Fruit fly (Drosophila melanogaster) whole organism, embryonic: ENCODE data around the gene CG6106.

Experiments used
- Ada2b ChIP-seq: fragments of 200-800 bp; sonication (Bioruptor generic); IDR thresholded peaks from 2 replicates; pipeline ENCODE4 v1.3.6; 2022; ENCODE audit warnings: missing biosample characterization, missing genetic modification characterization
- Awh ChIP-seq: fragments of 200-800 bp; sonication (Bioruptor generic); IDR thresholded peaks from 2 replicates; pipeline ENCODE4, ENCODE4 v1.3.6; 2022; ENCODE audit warnings: missing biosample characterization, missing genetic modification characterization
- CG10209 ChIP-seq: fragments of 200-800 bp; sonication (Bioruptor generic); optimal IDR thresholded peaks from 3 replicates; lab custom pipeline; 2017; ENCODE audit warnings: missing biosample characterization, mild to moderate bottlenecking, missing genetic modification characterization, missing genetic modification reagents
- CG10431 ChIP-seq: fragments of 200-800 bp; sonication (Bioruptor generic); optimal IDR thresholded peaks from 3 replicates; lab custom pipeline; 2018; ENCODE audit warnings: missing biosample characterization, mild to moderate bottlenecking, missing genetic modification characterization
- CG12155 ChIP-seq: fragments of 200-800 bp; sonication (Bioruptor generic); optimal IDR thresholded peaks from 3 replicates; lab custom pipeline; 2016; ENCODE audit warnings: missing biosample characterization, missing genetic modification characterization
- CG13624 ChIP-seq: fragments of 200-800 bp; sonication (Bioruptor generic); optimal IDR thresholded peaks from 2 replicates; lab custom pipeline; 2016; ENCODE audit warnings: missing biosample characterization, missing genetic modification characterization
- CG15479 ChIP-seq: fragments of 200-800 bp; sonication (Bioruptor generic); optimal IDR thresholded peaks from 3 replicates; lab custom pipeline; 2019; ENCODE audit warnings: missing biosample characterization, mild to moderate bottlenecking, missing genetic modification characterization, moderate library complexity
- CG1602 ChIP-seq: fragments of 200-800 bp; sonication (Bioruptor generic); optimal IDR thresholded peaks from 3 replicates; lab custom pipeline; 2016; ENCODE audit warnings: missing biosample characterization, missing genetic modification characterization
- CG16779 ChIP-seq: fragments of 200-800 bp; sonication (Bioruptor generic); IDR thresholded peaks from 2 replicates; pipeline ENCODE4 v1.3.6; 2022; ENCODE audit warnings: missing biosample characterization, missing genetic modification characterization
- CG16815 ChIP-seq: fragments of 200-800 bp; sonication (Bioruptor generic); optimal IDR thresholded peaks from 3 replicates; lab custom pipeline; 2017; ENCODE audit warnings: missing biosample characterization, mild to moderate bottlenecking, missing genetic modification characterization
- CG17359 ChIP-seq: fragments of 200-800 bp; sonication (Bioruptor generic); optimal IDR thresholded peaks from 3 replicates; lab custom pipeline; 2018; ENCODE audit warnings: missing biosample characterization, mild to moderate bottlenecking, missing genetic modification characterization, moderate library complexity
- CG1792 ChIP-seq: fragments of 200-800 bp; sonication (Bioruptor generic); optimal IDR thresholded peaks from 2 replicates; lab custom pipeline; 2016; ENCODE audit warnings: missing biosample characterization, missing genetic modification characterization
- CG18011 ChIP-seq: fragments of 200-800 bp; sonication (Bioruptor generic); optimal IDR thresholded peaks from 2 replicates; lab custom pipeline; 2017; ENCODE audit warnings: missing biosample characterization, missing genetic modification characterization, mild to moderate bottlenecking, moderate library complexity, missing genotype
- CG30431 ChIP-seq: fragments of 200-800 bp; sonication (Bioruptor generic); optimal IDR thresholded peaks from 2 replicates; lab custom pipeline; 2017; ENCODE audit warnings: missing biosample characterization, missing genetic modification characterization
- CG31388 ChIP-seq: fragments of 200-800 bp; sonication (Bioruptor generic); optimal IDR thresholded peaks from 2 replicates; lab custom pipeline; 2016; ENCODE audit warnings: missing biosample characterization, missing genetic modification characterization
- CG3163 ChIP-seq: fragments of 200-800 bp; sonication (Bioruptor generic); optimal IDR thresholded peaks from 3 replicates; lab custom pipeline; 2016; ENCODE audit warnings: missing biosample characterization, missing genetic modification characterization
- CG32532 ChIP-seq: fragments of 200-800 bp; sonication (Bioruptor generic); IDR thresholded peaks from 2 replicates; pipeline ENCODE4 v1.3.6; 2022; ENCODE audit warnings: missing biosample characterization, missing genetic modification characterization
- CG3407 ChIP-seq: fragments of 200-800 bp; sonication (Bioruptor generic); optimal IDR thresholded peaks from 2 replicates; lab custom pipeline; 2018; ENCODE audit warnings: missing biosample characterization, mild to moderate bottlenecking, missing genetic modification characterization
- CG34224 ChIP-seq: fragments of 200-800 bp; sonication (Bioruptor generic); IDR thresholded peaks from 3 replicates; pipeline ENCODE4 v1.3.6; 2022; ENCODE audit warnings: missing biosample characterization, missing genetic modification characterization; ENCODE audit not compliant: partially characterized antibody
- CG4707 ChIP-seq: fragments of 200-800 bp; sonication (Bioruptor generic); optimal IDR thresholded peaks from 2 replicates; lab custom pipeline; 2018; ENCODE audit warnings: missing biosample characterization, mild to moderate bottlenecking, missing genetic modification characterization, moderate library complexity
- CG6791 ChIP-seq: fragments of 200-800 bp; sonication (Bioruptor generic); IDR thresholded peaks from 3 replicates; pipeline ENCODE4 v1.3.6; 2022; ENCODE audit warnings: missing biosample characterization, missing genetic modification characterization; ENCODE audit not compliant: partially characterized antibody
- CG8281 ChIP-seq: fragments of 200-800 bp; sonication (Bioruptor generic); optimal IDR thresholded peaks from 2 replicates; lab custom pipeline; 2018; ENCODE audit warnings: missing biosample characterization, mild to moderate bottlenecking, missing genetic modification characterization, moderate library complexity
- CG9797 ChIP-seq: fragments of 200-800 bp; sonication (Bioruptor generic); optimal IDR thresholded peaks from 3 replicates; lab custom pipeline; 2018; ENCODE audit warnings: missing biosample characterization, mild to moderate bottlenecking, missing genetic modification characterization
- CG9817 ChIP-seq: fragments of 200-800 bp; sonication (Bioruptor generic); optimal IDR thresholded peaks from 2 replicates; lab custom pipeline; 2018; ENCODE audit warnings: missing biosample characterization, mild to moderate bottlenecking, missing genetic modification characterization, moderate library complexity
- CoRest ChIP-seq: fragments of 200-800 bp; sonication (Bioruptor generic); optimal IDR thresholded peaks from 3 replicates; lab custom pipeline; 2018; ENCODE audit warnings: missing biosample characterization, mild to moderate bottlenecking, missing genetic modification characterization, moderate library complexity
- Ets65A ChIP-seq: fragments of 200-800 bp; sonication (Bioruptor generic); peaks from one replicate; lab custom pipeline; 2016; ENCODE audit warnings: missing biosample characterization, missing genetic modification characterization
- Gsc ChIP-seq: fragments of 200-800 bp; sonication (Bioruptor generic); IDR thresholded peaks from 2 replicates; pipeline ENCODE4 v1.3.6; 2022; ENCODE audit warnings: missing biosample characterization, missing genetic modification characterization
- HLH4C ChIP-seq: fragments of 200-800 bp; sonication (Bioruptor generic); IDR thresholded peaks from 3 replicates; pipeline ENCODE4 v1.3.6; 2022; ENCODE audit warnings: missing biosample characterization, missing genetic modification characterization; ENCODE audit not compliant: partially characterized antibody
- MTF-1 ChIP-seq: fragments of 200-800 bp; sonication (Bioruptor generic); optimal IDR thresholded peaks from 2 replicates; lab custom pipeline; 2018; ENCODE audit warnings: missing biosample characterization, mild to moderate bottlenecking, missing genetic modification characterization, borderline replicate concordance
- Myb ChIP-seq: fragments of 200-800 bp; sonication (Bioruptor generic); optimal IDR thresholded peaks from 2 replicates; lab custom pipeline; 2016; ENCODE audit warnings: missing biosample characterization, missing genetic modification characterization
- NK7.1 ChIP-seq: fragments of 200-800 bp; sonication (Bioruptor generic); optimal IDR thresholded peaks from 3 replicates; lab custom pipeline; 2016; ENCODE audit warnings: missing biosample characterization, missing genetic modification characterization
- Neu2 ChIP-seq: fragments of 200-800 bp; sonication (Bioruptor generic); optimal IDR thresholded peaks from 3 replicates; lab custom pipeline; 2016; ENCODE audit warnings: missing biosample characterization, missing genetic modification characterization, borderline replicate concordance
- Optix ChIP-seq: fragments of 200-800 bp; sonication (Bioruptor generic); IDR thresholded peaks from 3 replicates; pipeline ENCODE4 v1.3.6; 2022; ENCODE audit warnings: missing biosample characterization, missing genetic modification characterization
- Six4 ChIP-seq: fragments of 200-800 bp; sonication (Bioruptor generic); optimal IDR thresholded peaks from 2 replicates; lab custom pipeline; 2016; ENCODE audit warnings: missing biosample characterization, missing genetic modification characterization
- Stat92E ChIP-seq, 3 experiments: fragments of >200 bp in 2 of 3; fragments of 200-800 bp in 1 of 3; sonication (Bioruptor generic) in 1 of 3; optimal IDR thresholded peaks; 2 replicates each; lab custom pipeline; 2017 to 2019; ENCODE audit warnings: missing biosample characterization in 3 of 3, missing genetic modification characterization in 3 of 3, mild to moderate bottlenecking in 1 of 3, moderate library complexity in 1 of 3
- Xrp1 ChIP-seq: fragments of 200-800 bp; sonication (Bioruptor generic); IDR thresholded peaks from 2 replicates; pipeline ENCODE4 v1.3.6; 2022; ENCODE audit warnings: missing biosample characterization, missing genetic modification characterization
- aop ChIP-seq: fragments of 200-800 bp; sonication (Bioruptor generic); IDR thresholded peaks from 2 replicates; pipeline ENCODE4 v1.3.6; 2022; ENCODE audit warnings: missing biosample characterization, missing genetic modification characterization
- ap ChIP-seq: fragments of 200-800 bp; sonication (Bioruptor generic); IDR thresholded peaks from 2 replicates; pipeline ENCODE4 v1.3.6; 2022; ENCODE audit warnings: missing biosample characterization, missing genetic modification characterization
- ase ChIP-seq: fragments of 200-800 bp; sonication (Bioruptor generic); IDR thresholded peaks from 3 replicates; pipeline ENCODE4 v1.3.6; 2022; ENCODE audit warnings: missing biosample characterization, missing genetic modification characterization
- dimm ChIP-seq: fragments of 200-800 bp; sonication (Bioruptor generic); IDR thresholded peaks from 2 replicates; pipeline ENCODE4 v1.3.6; 2022; ENCODE audit warnings: missing biosample characterization, missing genetic modification characterization
- ems ChIP-seq: fragments of 200-800 bp; sonication (Bioruptor generic); optimal IDR thresholded peaks from 3 replicates; lab custom pipeline; 2016; ENCODE audit warnings: missing biosample characterization, missing genetic modification characterization
- gsb-n ChIP-seq: fragments of 200-800 bp; sonication (Bioruptor generic); optimal IDR thresholded peaks from 3 replicates; lab custom pipeline; 2018; ENCODE audit warnings: missing biosample characterization, mild to moderate bottlenecking, missing genetic modification characterization
- jumu ChIP-seq: fragments of 200-800 bp; sonication (Bioruptor generic); optimal IDR thresholded peaks from 3 replicates; lab custom pipeline; 2016; ENCODE audit warnings: missing biosample characterization, missing genetic modification characterization
- lola ChIP-seq, 3 experiments: fragments of >200 bp in 2 of 3; fragments of 200-800 bp in 1 of 3; sonication (Bioruptor generic) in 1 of 3; optimal IDR thresholded peaks; 2 replicates each; lab custom pipeline; 2017 to 2019; ENCODE audit warnings: missing biosample characterization in 3 of 3, missing genetic modification characterization in 3 of 3, mild to moderate bottlenecking in 1 of 3, moderate library complexity in 1 of 3
- luna ChIP-seq: fragments of 200-800 bp; sonication (Bioruptor generic); optimal IDR thresholded peaks from 2 replicates; lab custom pipeline; 2016; ENCODE audit warnings: missing biosample characterization, missing genetic modification characterization
- maf-S ChIP-seq: fragments of 200-800 bp; sonication (Bioruptor generic); optimal IDR thresholded peaks from 2 replicates; lab custom pipeline; 2016; ENCODE audit warnings: missing biosample characterization, missing genetic modification characterization
- nau ChIP-seq: fragments of 200-800 bp; sonication (Bioruptor generic); optimal IDR thresholded peaks from 3 replicates; lab custom pipeline; 2017; ENCODE audit warnings: missing biosample characterization, mild to moderate bottlenecking, missing genetic modification characterization, missing genetic modification reagents
- pita ChIP-seq: fragments of 200-800 bp; sonication (Bioruptor generic); optimal IDR thresholded peaks from 2 replicates; lab custom pipeline; 2017; ENCODE audit warnings: missing biosample characterization, mild to moderate bottlenecking, missing genetic modification characterization
- rib ChIP-seq: fragments of 200-800 bp; sonication (Bioruptor generic); IDR thresholded peaks from 2 replicates; pipeline ENCODE4 v1.3.6; 2022; ENCODE audit warnings: missing biosample characterization, missing genetic modification characterization
- sim ChIP-seq: fragments of 200-800 bp; sonication (Bioruptor generic); IDR thresholded peaks from 2 replicates; pipeline ENCODE4 v1.3.6; 2022; ENCODE audit warnings: missing biosample characterization, missing genetic modification characterization
- sima ChIP-seq: fragments of 200-800 bp; sonication (Bioruptor generic); optimal IDR thresholded peaks from 2 replicates; lab custom pipeline; 2016; ENCODE audit warnings: missing biosample characterization, missing genetic modification characterization
- stwl ChIP-seq: fragments of 200-800 bp; sonication (Bioruptor generic); optimal IDR thresholded peaks from 3 replicates; lab custom pipeline; 2018; ENCODE audit warnings: missing biosample characterization, mild to moderate bottlenecking, missing genetic modification characterization, moderate library complexity

Gene CG6106

dm6 chrX:18407394-18407721, 48.7 kb downstream of the CG6106 start (continued):
- no peak for TF ChIP-seq ase (GFP tag; lab: Robert Waterston, UW)
- no peak for TF ChIP-seq CG15479 (GFP tag; lab: Kevin White, UChicago)
- TF ChIP-seq CG9797 (GFP tag; lab: Kevin White, UChicago): no peak
- TF ChIP-seq CG16779: no peak
- no peak for TF ChIP-seq CoRest
- no peak for TF ChIP-seq aop (GFP tag; lab: Robert Waterston, UW)
- TF ChIP-seq Gsc: no peak
- TF ChIP-seq Ets65A: peak; percentile 82
- no peak for TF ChIP-seq Neu2 (GFP tag; lab: Kevin White, UChicago)
- TF ChIP-seq CG12155 (GFP tag; lab: Kevin White, UChicago): no peak
- TF ChIP-seq CG10209 (GFP tag; lab: Kevin White, UChicago): no peak
- no peak for TF ChIP-seq Myb (GFP tag; lab: Kevin White, UChicago)
- no peak for TF ChIP-seq CG31388 (GFP tag; lab: Kevin White, UChicago)
- TF ChIP-seq pita (GFP tag; lab: Kevin White, UChicago): no peak
- no peak for TF ChIP-seq stwl (tag; lab: Kevin White, UChicago)
- TF ChIP-seq CG9817 (tag; lab: Kevin White, UChicago): peak; percentile 9
- TF ChIP-seq CG3163: no peak
- no peak for TF ChIP-seq rib (GFP tag; lab: Robert Waterston, UW)
- no peak for TF ChIP-seq jumu (GFP tag; lab: Kevin White, UChicago)
- TF ChIP-seq CG34224 (GFP tag; lab: Robert Waterston, UW): no peak
- TF ChIP-seq gsb-n: no peak
- no peak for TF ChIP-seq luna (GFP tag; lab: Kevin White, UChicago)
- TF ChIP-seq CG30431 (GFP tag; lab: Kevin White, UChicago): no peak
- TF ChIP-seq CG17359 (tag; lab: Kevin White, UChicago): no peak
- no peak for TF ChIP-seq NK7.1
- TF ChIP-seq Xrp1: peak; percentile 28; the same call in 1 of the 2 replicates
- no peak for TF ChIP-seq HLH4C
- TF ChIP-seq MTF-1 (GFP tag; lab: Kevin White, UChicago): no peak
- peak; percentile 6 for TF ChIP-seq CG1792 (GFP tag; lab: Kevin White, UChicago)
- no peak for TF ChIP-seq Stat92E (GFP tag; optimal IDR thresholded peaks at IDR 0.05; lab: Kevin White, UChicago)
- no peak for TF ChIP-seq Optix (GFP tag; lab: Robert Waterston, UW)
- TF ChIP-seq maf-S (GFP tag; lab: Kevin White, UChicago): no peak
- no peak for TF ChIP-seq Awh (GFP tag; lab: Robert Waterston, UW)
- TF ChIP-seq CG8281 (tag; lab: Kevin White, UChicago): no peak
- no peak for TF ChIP-seq CG6791 (GFP tag; lab: Robert Waterston, UW)
- no peak for TF ChIP-seq CG1602 (GFP tag; lab: Kevin White, UChicago)
- no peak for TF ChIP-seq ap
- TF ChIP-seq CG18011: no peak
- TF ChIP-seq CG16815 (GFP tag; lab: Kevin White, UChicago): no peak
- TF ChIP-seq CG3407 (GFP tag; lab: Kevin White, UChicago): no peak
- no peak for TF ChIP-seq dimm (GFP tag; lab: Robert Waterston, UW)
- TF ChIP-seq Ada2b (GFP tag; lab: Robert Waterston, UW): 0 out of 2 replicates have a peak, but pooled peaks have one; percentile 23
- no peak for TF ChIP-seq lola (GFP tag; optimal IDR thresholded peaks at IDR 0.05; lab: Kevin White, UChicago)
- no peak for TF ChIP-seq ems
- TF ChIP-seq CG32532 (GFP tag; lab: Robert Waterston, UW): peak; percentile 26; the same call in 1 of the 2 replicates
- no peak for TF ChIP-seq nau (GFP tag; lab: Kevin White, UChicago)
- TF ChIP-seq CG10431 (GFP tag; lab: Kevin White, UChicago): no peak
- TF ChIP-seq Six4 (GFP tag; lab: Kevin White, UChicago): no peak
- no peak for TF ChIP-seq CG4707 (GFP tag; lab: Kevin White, UChicago)
- no peak for TF ChIP-seq sim
- no peak for TF ChIP-seq sima
- TF ChIP-seq CG13624 (GFP tag; lab: Kevin White, UChicago): no peak
